Worm (Caenorhabditis elegans) whole organism, L1 larva: ENCODE measurements around the gene F44G3.7.

Experiments
- ceh-90 ChIP-seq: sonication (generic microtip); optimal IDR thresholded peaks from 2 replicates; lab custom pipeline; 2016; ENCODE audit warnings: missing genetic modification characterization, missing compliant biosample characterization
- pqm-1 ChIP-seq: sonication (generic microtip); optimal IDR thresholded peaks from 3 replicates; lab custom pipeline; 2017; ENCODE audit warnings: missing biosample characterization, missing genetic modification characterization
- sptf-1 ChIP-seq: fragments of 150-350 bp; optimal IDR thresholded peaks from 2 replicates; lab custom pipeline; 2014; ENCODE audit warnings: missing biosample characterization, missing genetic modification characterization

ce11 chrV:16148805-16149204, 11.9 kb upstream of the F44G3.7 start, which contains the start of gene F10A3.4:
- no peak for TF ChIP-seq ceh-90 (tag; lab: Kevin White, UChicago)
- no peak for TF ChIP-seq sptf-1 (tag; lab: Kevin White, UChicago)
- no peak for TF ChIP-seq pqm-1 (tag; lab: Kevin White, UChicago)
